Worm (Caenorhabditis elegans): ENCODE data around the gene C07H6.2.

Gene C07H6.2

ce11 chrIII:7561872-7562271 is 41.1 kb downstream of the C07H6.2 start, which contains the start of gene lgc-12:
lgc-12 (plus strand) TSS chrIII:7562172.
- TF ChIP-seq fos-1 (tag; optimal IDR thresholded peaks at IDR 0.05) = no peak
- TF ChIP-seq F10B5.3 (tag; optimal IDR thresholded peaks at IDR 0.05) = no peak
- TF ChIP-seq zip-11 (GFP tag; IDR thresholded peaks at IDR 0.05) = no peak
- no peak for TF ChIP-seq lin-13 (GFP tag; optimal IDR thresholded peaks at IDR 0.05)
- no peak for TF ChIP-seq mes-2 (tag; optimal IDR thresholded peaks at IDR 0.05; ENCODE audit: poor library complexity, severe bottlenecking)
- TF ChIP-seq dve-1 (tag; optimal IDR thresholded peaks at IDR 0.05; ENCODE audit: insufficient read depth) = no peak
- no peak for TF ChIP-seq hif-1 (tag; optimal IDR thresholded peaks at IDR 0.05)
- TF ChIP-seq mxl-2 (GFP tag; conservative IDR thresholded peaks at IDR 0.05) = no peak
- TF ChIP-seq egl-27 (tag; optimal IDR thresholded peaks at IDR 0.05) = no peak
- TF ChIP-seq spr-3 (GFP tag; optimal IDR thresholded peaks at IDR 0.05) = no peak
- TF ChIP-seq lin-39 (tag; optimal IDR thresholded peaks at IDR 0.05) = no peak
- TF ChIP-seq zfp-2 (tag; optimal IDR thresholded peaks at IDR 0.05) = no peak
- TF ChIP-seq nhr-6 (tag; optimal IDR thresholded peaks at IDR 0.05) = no peak
- TF ChIP-seq F26F4.8 (GFP tag; conservative IDR thresholded peaks at IDR 0.05) = no peak
- TF ChIP-seq hmg-1.1 (GFP tag; IDR thresholded peaks at IDR 0.05) = no peak

- TF ChIP-seq ceh-28 (tag; optimal IDR thresholded peaks at IDR 0.05) (no peak), saeg-2 (GFP tag; IDR thresholded peaks at IDR 0.05) (no peak), egl-43 (GFP tag; IDR thresholded peaks at IDR 0.05) (no peak), unc-62 (GFP tag; optimal IDR thresholded peaks at IDR 0.05 in 1 of 2) (no peak), unc-62 (tag; optimal IDR thresholded peaks at IDR 0.05) (no peak), F49E8.2 (tag; optimal IDR thresholded peaks at IDR 0.05; ENCODE audit: borderline replicate concordance) (no peak), ceh-32 (tag; optimal IDR thresholded peaks at IDR 0.05; ENCODE audit: poor library complexity) (no peak), pha-4 (GFP tag; IDR thresholded peaks at IDR 0.05) (no peak), pha-4 (tag; optimal IDR thresholded peaks at IDR 0.05) (no peak), lin-13 (GFP tag; optimal IDR thresholded peaks at IDR 0.05) (no peak), ceh-20 (GFP tag; IDR thresholded peaks at IDR 0.05) (no peak)
Measured at ce11 chrIII:7565247-7565646, 44.4 kb downstream of the C07H6.2 start, which contains the start of gene ttr-8. ttr-8 (minus strand) TSS chrIII:7565347.

- no peak for TF ChIP-seq mep-1 (tag; optimal IDR thresholded peaks at IDR 0.05)
- no peak for TF ChIP-seq gei-8 (GFP tag; optimal IDR thresholded peaks at IDR 0.05)
- no peak for TF ChIP-seq set-16 (GFP tag; IDR thresholded peaks at IDR 0.05)
- TF ChIP-seq mdt-29 (GFP tag; IDR thresholded peaks at IDR 0.05) = no peak
- TF ChIP-seq zip-2 (tag; optimal IDR thresholded peaks at IDR 0.05) = no peak
- no peak for TF ChIP-seq rbr-2 (tag; optimal IDR thresholded peaks at IDR 0.05)
- TF ChIP-seq ceh-44 (GFP tag; IDR thresholded peaks at IDR 0.05) = no peak
- TF ChIP-seq Y48G9A.11 (GFP tag; IDR thresholded peaks at IDR 0.05) = no peak
- TF ChIP-seq vab-7 (GFP tag; IDR thresholded peaks at IDR 0.05) = no peak
- TF ChIP-seq lin-1 (GFP tag; IDR thresholded peaks at IDR 0.05) = no peak
- no peak for TF ChIP-seq aly-2 (tag; optimal IDR thresholded peaks at IDR 0.05)
- TF ChIP-seq ctbp-1 (GFP tag; IDR thresholded peaks at IDR 0.05) = no peak
- no peak for TF ChIP-seq zfp-3 (GFP tag; conservative IDR thresholded peaks at IDR 0.05)
- no peak for TF ChIP-seq ceh-32 (tag; optimal IDR thresholded peaks at IDR 0.05; ENCODE audit: poor library complexity)
- no peak for TF ChIP-seq dmd-8 (GFP tag; IDR thresholded peaks at IDR 0.05)
- TF ChIP-seq php-3 (GFP tag; IDR thresholded peaks at IDR 0.05) = no peak
- TF ChIP-seq F26F4.8 (GFP tag; conservative IDR thresholded peaks at IDR 0.05) = no peak
- TF ChIP-seq nhr-28 (tag; optimal IDR thresholded peaks at IDR 0.05) = no peak
- TF ChIP-seq snpc-4 (tag; optimal IDR thresholded peaks at IDR 0.05) = no peak
- no peak for TF ChIP-seq nhr-77 (tag; optimal IDR thresholded peaks at IDR 0.05)
Measured at ce11 chrIII:7566098-7566497, 45.3 kb downstream of the C07H6.2 start, which contains the start of gene ttr-32. ttr-32 (plus strand) TSS chrIII:7566411.
